Fruit fly (Drosophila melanogaster) whole organism, wandering third instar larva: Measurements from ENCODE around the gene klu.

ENCODE experiments used
- Abd-B ChIP-seq: fragments of >200 bp; optimal IDR thresholded peaks from 2 replicates; lab custom pipeline; 2017; ENCODE audit warnings: missing biosample characterization, missing genetic modification characterization
- CG32264 ChIP-seq: fragments of 200-800 bp; sonication (Bioruptor generic); optimal IDR thresholded peaks from 2 replicates; lab custom pipeline; 2016; ENCODE audit warnings: missing biosample characterization, missing genetic modification characterization
- CG9705 ChIP-seq: fragments of 200-800 bp; sonication (Bioruptor generic); optimal IDR thresholded peaks from 2 replicates; lab custom pipeline; 2018; ENCODE audit warnings: missing biosample characterization, mild to moderate bottlenecking, missing genetic modification characterization
- CrebA ChIP-seq: fragments of 200-800 bp; sonication (Bioruptor generic); optimal IDR thresholded peaks from 2 replicates; lab custom pipeline; 2016; ENCODE audit warnings: missing biosample characterization, mild to moderate bottlenecking, missing genetic modification characterization, borderline replicate concordance
- Dfd ChIP-seq: fragments of >200 bp; optimal IDR thresholded peaks from 2 replicates; lab custom pipeline; 2017; ENCODE audit warnings: missing biosample characterization, missing genetic modification characterization
- GATAd ChIP-seq: sonication (Bioruptor generic); optimal IDR thresholded peaks from 2 replicates; lab custom pipeline; 2016; ENCODE audit warnings: missing biosample characterization, missing genetic modification characterization
- HLH106 ChIP-seq: fragments of 200-800 bp; optimal IDR thresholded peaks from 3 replicates; lab custom pipeline; 2019; ENCODE audit warnings: missing biosample characterization, mild to moderate bottlenecking, missing genetic modification characterization, moderate library complexity
- Hnf4 ChIP-seq: fragments of 200-800 bp; sonication (Bioruptor generic); optimal IDR thresholded peaks from 2 replicates; lab custom pipeline; 2016; ENCODE audit warnings: missing biosample characterization, mild to moderate bottlenecking, missing genetic modification characterization
- Hr83 ChIP-seq: fragments of 200-300 bp; sonication (Bioruptor generic); optimal IDR thresholded peaks from 2 replicates; lab custom pipeline; 2016; ENCODE audit warnings: missing biosample characterization, mild to moderate bottlenecking, missing genetic modification characterization, moderate library complexity; ENCODE audit not compliant: poor library complexity, severe bottlenecking
- Jra ChIP-seq: sonication (Bioruptor generic); optimal IDR thresholded peaks from 2 replicates; lab custom pipeline; 2016; ENCODE audit warnings: missing biosample characterization, missing genetic modification characterization
- Mio ChIP-seq: sonication (Bioruptor generic); optimal IDR thresholded peaks from 2 replicates; lab custom pipeline; 2016; ENCODE audit warnings: missing biosample characterization, missing genetic modification characterization
- Myc ChIP-seq: fragments of >200 bp; optimal IDR thresholded peaks from 2 replicates; lab custom pipeline; 2017
- OdsH ChIP-seq: fragments of 200-800 bp; sonication (Bioruptor generic); optimal IDR thresholded peaks from 2 replicates; lab custom pipeline; 2016; ENCODE audit warnings: missing biosample characterization, mild to moderate bottlenecking, missing genetic modification characterization
- Rel ChIP-seq, 2 experiments: fragments of 200-800 bp; sonication (Bioruptor generic) in 1 of 2; optimal IDR thresholded peaks; 2 replicates in 1 of 2; 3 replicates in 1 of 2; lab custom pipeline; 2016 to 2019; ENCODE audit warnings: mild to moderate bottlenecking in 2 of 2, missing biosample characterization in 2 of 2, missing genetic modification characterization in 2 of 2, moderate library complexity in 1 of 2
- Sp1 ChIP-seq: fragments of 200-800 bp; sonication (Bioruptor generic); optimal IDR thresholded peaks from 3 replicates; lab custom pipeline; 2019; ENCODE audit warnings: missing biosample characterization, mild to moderate bottlenecking, missing genetic modification characterization, moderate library complexity
- br ChIP-seq: fragments of 200-800 bp; sonication (Bioruptor generic); optimal IDR thresholded peaks from 2 replicates; lab custom pipeline; 2016; ENCODE audit warnings: missing biosample characterization, missing genetic modification characterization
- brk ChIP-seq: fragments of 200-800 bp; sonication (Bioruptor generic); optimal IDR thresholded peaks from 2 replicates; lab custom pipeline; 2016; ENCODE audit warnings: missing biosample characterization, mild to moderate bottlenecking, missing genetic modification characterization
- dmrt93B ChIP-seq: fragments of 200-800 bp; sonication (Bioruptor generic); optimal IDR thresholded peaks from 2 replicates; lab custom pipeline; 2018; ENCODE audit warnings: missing biosample characterization, mild to moderate bottlenecking, missing genetic modification characterization
- dsf ChIP-seq: sonication (Bioruptor generic); optimal IDR thresholded peaks from 2 replicates; lab custom pipeline; 2016; ENCODE audit warnings: missing biosample characterization, missing genetic modification characterization, borderline replicate concordance
- ey ChIP-seq: fragments of 200-800 bp; sonication (Bioruptor generic); optimal IDR thresholded peaks from 2 replicates; lab custom pipeline; 2016; ENCODE audit warnings: missing biosample characterization, missing genetic modification characterization
- foxo ChIP-seq, 2 experiments: fragments of 200-800 bp; sonication (Bioruptor generic); optimal IDR thresholded peaks; 2 replicates in 1 of 2; 3 replicates in 1 of 2; lab custom pipeline; 2016 to 2017; ENCODE audit warnings: missing biosample characterization in 2 of 2, missing genetic modification characterization in 2 of 2
- lola ChIP-seq: fragments of >200 bp; optimal IDR thresholded peaks from 2 replicates; lab custom pipeline; 2017; ENCODE audit warnings: missing biosample characterization, missing genetic modification characterization
- pan ChIP-seq: fragments of >200 bp; optimal IDR thresholded peaks from 2 replicates; lab custom pipeline; 2017
- psq ChIP-seq: fragments of 200-800 bp; sonication (Bioruptor generic); optimal IDR thresholded peaks from 3 replicates; lab custom pipeline; 2017; ENCODE audit warnings: missing biosample characterization, mild to moderate bottlenecking, missing genetic modification characterization, moderate library complexity
- rgr ChIP-seq: fragments of 200-800 bp; sonication (Bioruptor generic); optimal IDR thresholded peaks from 3 replicates; lab custom pipeline; 2016; ENCODE audit warnings: missing biosample characterization, mild to moderate bottlenecking, missing genetic modification characterization
- sage ChIP-seq: fragments of 200-800 bp; sonication (Bioruptor generic); optimal IDR thresholded peaks from 2 replicates; lab custom pipeline; 2016; ENCODE audit warnings: missing biosample characterization, mild to moderate bottlenecking, missing genetic modification characterization
- tai ChIP-seq: sonication (Bioruptor generic); optimal IDR thresholded peaks from 2 replicates; lab custom pipeline; 2016; ENCODE audit warnings: missing biosample characterization, missing genetic modification characterization
- usp ChIP-seq: fragments of >200 bp; optimal IDR thresholded peaks from 2 replicates; lab custom pipeline; 2017; ENCODE audit warnings: missing biosample characterization, missing genetic modification characterization
- woc ChIP-seq: sonication (Bioruptor generic); optimal IDR thresholded peaks from 2 replicates; lab custom pipeline; 2016; ENCODE audit warnings: missing biosample characterization, mild to moderate bottlenecking, missing genetic modification characterization

klu gene

dm6 chr3L:11033327-11033975 is 24.5 kb upstream of the klu start (continued):
- no peak for TF ChIP-seq Rel (GFP tag; optimal IDR thresholded peaks at IDR 0.05; lab: Kevin White, UChicago)
- peak; percentile 6 for TF ChIP-seq Rel (tag; optimal IDR thresholded peaks at IDR 0.05; lab: Kevin White, UChicago)
- no peak for TF ChIP-seq CrebA (GFP tag; lab: Kevin White, UChicago)
- TF ChIP-seq tai (GFP tag; lab: Kevin White, UChicago) = no peak
- no peak for TF ChIP-seq Myc
- peak; percentile 20 for TF ChIP-seq Hr83 (GFP tag; lab: Kevin White, UChicago)
- TF ChIP-seq CG32264 (GFP tag; lab: Kevin White, UChicago) = no peak
- peak; percentile 61 for TF ChIP-seq psq (GFP tag; lab: Kevin White, UChicago)
- TF ChIP-seq woc (GFP tag; lab: Kevin White, UChicago) = peak; percentile 72
- TF ChIP-seq CG9705 (GFP tag; lab: Kevin White, UChicago) = peak; percentile 12
- TF ChIP-seq br (GFP tag; lab: Kevin White, UChicago) = peak; percentile 71

- TF ChIP-seq HLH106 (tag; lab: Kevin White, UChicago) (peak; percentile 6), foxo (GFP tag; optimal IDR thresholded peaks at IDR 0.05; lab: Kevin White, UChicago) (peak in 1 of 2 experiments; percentile 11), Sp1 (GFP tag; lab: Kevin White, UChicago) (no peak)
These were observed 22.8 kb upstream of the klu start for dm6 chr3L:11031784-11032183.

DNA sequence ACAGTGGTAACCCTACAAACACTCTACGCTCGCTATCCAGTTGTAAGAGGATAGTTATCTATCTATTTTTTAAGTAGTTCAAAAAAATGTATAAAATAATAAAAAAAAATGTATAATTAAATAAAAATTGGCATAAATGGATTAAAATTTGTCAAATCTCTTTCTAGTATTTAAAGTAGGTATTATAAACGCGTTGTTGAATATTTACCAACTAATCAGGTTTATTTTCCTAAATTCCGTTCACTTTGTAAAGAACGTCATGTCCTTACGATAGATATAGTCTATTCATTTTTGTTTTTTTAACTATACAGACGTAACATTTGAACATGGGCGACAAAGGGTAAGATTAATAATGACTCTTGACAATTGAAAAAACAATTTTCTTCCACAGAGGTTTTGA is 18.3 kb upstream of the klu start, which contains the start of gene CG32081:
CG32081 (plus strand) TSS at position 301 of the 400 bp plus-strand sequence.
- TF ChIP-seq sage (GFP tag; lab: Kevin White, UChicago) (no peak), CG9705 (GFP tag; lab: Kevin White, UChicago) (no peak), Jra (GFP tag; lab: Kevin White, UChicago) (no peak), br (GFP tag; lab: Kevin White, UChicago) (no peak), woc (GFP tag; lab: Kevin White, UChicago) (no peak), Mio (GFP tag; lab: Kevin White, UChicago) (no peak), brk (no peak), ey (no peak)

DNA sequence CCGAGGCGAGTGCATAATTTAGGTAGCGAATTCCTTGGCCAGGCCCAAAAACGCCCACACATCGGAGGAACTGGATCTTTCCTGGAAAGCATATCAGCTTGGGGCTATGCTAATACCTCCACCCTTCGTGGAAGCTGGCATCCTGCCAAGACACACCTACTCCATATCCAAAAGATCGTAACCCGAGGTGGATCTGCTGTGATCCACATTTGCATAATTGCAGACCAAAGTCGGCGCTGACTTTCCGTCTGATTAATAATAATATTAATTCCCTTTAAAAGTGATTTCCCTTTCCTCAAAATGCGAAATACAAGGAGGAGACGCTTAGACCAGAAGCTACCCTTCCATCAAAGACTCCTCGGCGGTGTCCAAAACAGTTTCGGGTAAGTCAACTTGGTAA is 16.3 kb upstream of the klu start, which contains the start of gene CG32079:
CG32079 (plus strand) TSS at position 301 of the 400 bp plus-strand sequence.
- no peak for TF ChIP-seq usp
- no peak for TF ChIP-seq dmrt93B
- no peak for TF ChIP-seq ey
- TF ChIP-seq CrebA (GFP tag; lab: Kevin White, UChicago) = no peak
- TF ChIP-seq br (GFP tag; lab: Kevin White, UChicago) = no peak
- TF ChIP-seq rgr (GFP tag; lab: Kevin White, UChicago) = no peak

- TF ChIP-seq GATAd (GFP tag; lab: Kevin White, UChicago) (no peak), CrebA (GFP tag; lab: Kevin White, UChicago) (no peak)
These were observed 14.2 kb upstream of the klu start, which contains the start of gene Fad2 for dm6 chr3L:11023235-11023634. Fad2 (plus strand) TSS chr3L:11023535.

dm6 chr3L:11021958-11022357 is 13.0 kb upstream of the klu start:
- no peak for TF ChIP-seq woc (GFP tag; lab: Kevin White, UChicago)
- TF ChIP-seq Dfd = peak; percentile 58

- no peak for TF ChIP-seq lola
- no peak for TF ChIP-seq Hnf4 (GFP tag; lab: Kevin White, UChicago)
- TF ChIP-seq Rel (GFP tag; optimal IDR thresholded peaks at IDR 0.05; lab: Kevin White, UChicago) = no peak
- TF ChIP-seq Rel (tag; optimal IDR thresholded peaks at IDR 0.05; lab: Kevin White, UChicago) = no peak
- no peak for TF ChIP-seq tai (GFP tag; lab: Kevin White, UChicago)
- TF ChIP-seq Mio (GFP tag; lab: Kevin White, UChicago) = no peak
- no peak for TF ChIP-seq Sp1 (GFP tag; lab: Kevin White, UChicago)
- no peak for TF ChIP-seq woc (GFP tag; lab: Kevin White, UChicago)
- TF ChIP-seq ey = no peak
- no peak for TF ChIP-seq Abd-B
- no peak for TF ChIP-seq psq (GFP tag; lab: Kevin White, UChicago)
- no peak for TF ChIP-seq pan (lab: Kevin White, UChicago)
- TF ChIP-seq OdsH (GFP tag; lab: Kevin White, UChicago) = no peak
- TF ChIP-seq dsf (GFP tag; lab: Kevin White, UChicago) = no peak
- no peak for TF ChIP-seq GATAd (GFP tag; lab: Kevin White, UChicago)
These were observed 11.1 kb upstream of the klu start for dm6 chr3L:11020058-11020457.
